Fruit fly (Drosophila melanogaster) Kc167 (cell line): ENCODE measurements around the gene Neurl4.

Experiments
- Myc ChIP-seq: fragments of >200 bp; optimal IDR thresholded peaks from 2 replicates; lab custom pipeline; 2017; ENCODE audit warnings: missing external identifiers
- Sin3A ChIP-seq: fragments of >200 bp; optimal IDR thresholded peaks from 2 replicates; lab custom pipeline; 2018; ENCODE audit warnings: missing external identifiers
- h ChIP-seq: fragments of >200 bp; optimal IDR thresholded peaks from 3 replicates; lab custom pipeline; 2018; ENCODE audit warnings: missing external identifiers
- psq ChIP-seq: fragments of >200 bp; optimal IDR thresholded peaks from 2 replicates; lab custom pipeline; 2017; ENCODE audit warnings: missing external identifiers

- TF ChIP-seq psq (lab: Kevin White, UChicago): no peak
- TF ChIP-seq h (lab: Kevin White, UChicago): no peak
- no peak for TF ChIP-seq Myc (lab: Kevin White, UChicago)
- no peak for TF ChIP-seq Sin3A
Observed at dm6 chr3L:14056816-14057215, 7.1 kb upstream of the Neurl4 start.
